Fruit fly (Drosophila melanogaster): ENCODE results near the gene lds.

- no peak for TF ChIP-seq ovo (GFP tag; optimal IDR thresholded peaks at IDR 0.05)
- no peak for TF ChIP-seq tj (GFP tag; optimal IDR thresholded peaks at IDR 0.05)
- no peak for TF ChIP-seq Hr96 (GFP tag; optimal IDR thresholded peaks at IDR 0.05)
- TF ChIP-seq cnc (optimal IDR thresholded peaks at IDR 0.05) = no peak
- no peak for TF ChIP-seq kay (GFP tag; ENCODE audit: borderline replicate concordance)
- TF ChIP-seq pad (GFP tag; optimal IDR thresholded peaks at IDR 0.05) = no peak
- no peak for TF ChIP-seq CG5204 (GFP tag; optimal IDR thresholded peaks at IDR 0.05)
- no peak for TF ChIP-seq toe (GFP tag; optimal IDR thresholded peaks at IDR 0.05)
- TF ChIP-seq Mnt (GFP tag; optimal IDR thresholded peaks at IDR 0.05) = no peak
- no peak for TF ChIP-seq CG14711 (tag; optimal IDR thresholded peaks at IDR 0.05)
These were observed 52.8 kb downstream of the lds start for dm6 chr3R:7973049-7973448.
